Fruit fly (Drosophila melanogaster): ENCODE results near the gene CG8064.

CG8064 gene

dm6 chr3R:18244171-18245043, 39.1 kb upstream of the CG8064 start:
- TF ChIP-seq psq (GFP tag; optimal IDR thresholded peaks at IDR 0.05) (peak; percentile 91), Abd-B (GFP tag; optimal IDR thresholded peaks at IDR 0.05) (peak; percentile 16), sv (GFP tag; optimal IDR thresholded peaks at IDR 0.05) (no peak), jim (GFP tag; optimal IDR thresholded peaks at IDR 0.05) (no peak), HLH106 (tag; optimal IDR thresholded peaks at IDR 0.05) (peak; percentile 18), Mio (GFP tag; optimal IDR thresholded peaks at IDR 0.05) (no peak), fru (GFP tag; optimal IDR thresholded peaks at IDR 0.05) (peak; percentile 40), OdsH (GFP tag; optimal IDR thresholded peaks at IDR 0.05) (peak; percentile 22), Hr83 (GFP tag; optimal IDR thresholded peaks at IDR 0.05; ENCODE audit: poor library complexity, severe bottlenecking) (peak; percentile 86), Hnf4 (GFP tag; optimal IDR thresholded peaks at IDR 0.05) (peak; percentile 31), sage (GFP tag; optimal IDR thresholded peaks at IDR 0.05) (no peak), br (GFP tag; optimal IDR thresholded peaks at IDR 0.05) (peak; percentile 31), Dif (GFP tag; optimal IDR thresholded peaks at IDR 0.05; ENCODE audit: partially characterized antibody) (peak; percentile 97), brk (GFP tag; optimal IDR thresholded peaks at IDR 0.05) (no peak), Sp1 (GFP tag; optimal IDR thresholded peaks at IDR 0.05) (no peak), dmrt93B (GFP tag; optimal IDR thresholded peaks at IDR 0.05) (no peak), dsf (GFP tag; optimal IDR thresholded peaks at IDR 0.05; ENCODE audit: borderline replicate concordance) (no peak), CG32264 (GFP tag; optimal IDR thresholded peaks at IDR 0.05) (no peak), lola (GFP tag; optimal IDR thresholded peaks at IDR 0.05) (no peak), GATAd (GFP tag; optimal IDR thresholded peaks at IDR 0.05) (no peak), ey (GFP tag; optimal IDR thresholded peaks at IDR 0.05) (no peak), pan (optimal IDR thresholded peaks at IDR 0.05) (no peak), CrebA (GFP tag; optimal IDR thresholded peaks at IDR 0.05; ENCODE audit: borderline replicate concordance) (no peak), Vsx2 (GFP tag; optimal IDR thresholded peaks at IDR 0.05; ENCODE audit: partially characterized antibody) (no peak), woc (GFP tag; optimal IDR thresholded peaks at IDR 0.05) (peak; percentile 49), Dfd (GFP tag; optimal IDR thresholded peaks at IDR 0.05) (no peak), Myc (optimal IDR thresholded peaks at IDR 0.05) (no peak), N (GFP tag; optimal IDR thresholded peaks at IDR 0.05) (peak; percentile 70), rgr (GFP tag; optimal IDR thresholded peaks at IDR 0.05) (peak; percentile 33), Rel (GFP tag; optimal IDR thresholded peaks at IDR 0.05) (no peak), Rel (tag; optimal IDR thresholded peaks at IDR 0.05) (peak; percentile 91), foxo (GFP tag; optimal IDR thresholded peaks at IDR 0.05) (peak in 1 of 2 experiments; percentile 23), tai (GFP tag; optimal IDR thresholded peaks at IDR 0.05) (no peak), h (GFP tag; optimal IDR thresholded peaks at IDR 0.05) (peak; percentile 73), CG9705 (GFP tag; optimal IDR thresholded peaks at IDR 0.05) (no peak), Hr78 (GFP tag; optimal IDR thresholded peaks at IDR 0.05) (peak; percentile 36), dl (GFP tag; optimal IDR thresholded peaks at IDR 0.05; ENCODE audit: insufficient read depth in 1 of 2, partially characterized antibody in 2 of 2) (peak; percentile 94 to 97), Jra (GFP tag; optimal IDR thresholded peaks at IDR 0.05) (peak; percentile 16), usp (GFP tag; optimal IDR thresholded peaks at IDR 0.05) (no peak)

DNA sequence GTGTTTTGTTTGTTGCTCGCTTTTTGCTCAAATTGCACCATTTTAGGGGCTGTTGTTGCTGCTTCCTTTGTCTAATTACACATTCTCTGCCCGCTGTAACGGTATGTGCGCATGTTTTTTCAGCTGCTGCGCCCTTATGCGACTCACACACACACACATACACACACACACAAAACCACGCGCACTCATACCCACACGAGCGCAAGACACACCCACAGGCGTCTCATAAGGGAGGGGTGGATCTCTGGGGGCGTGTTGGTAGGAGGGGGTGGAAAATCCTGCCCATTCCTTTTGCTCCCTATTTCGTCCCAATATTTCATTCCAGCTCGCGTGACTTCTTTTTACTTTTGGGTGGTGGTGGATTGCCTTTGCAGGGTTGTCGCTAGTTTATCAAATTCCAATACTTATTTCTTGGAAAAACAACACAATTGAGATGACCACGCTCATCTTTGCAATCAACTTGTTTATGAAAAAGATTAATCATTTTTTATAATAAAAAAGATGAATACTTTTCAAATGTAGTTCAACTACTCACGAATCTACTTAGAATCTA, 38.3 kb upstream of the CG8064 start:
- TF ChIP-seq CG9705 (GFP tag; optimal IDR thresholded peaks at IDR 0.05) (no peak), dmrt93B (GFP tag; optimal IDR thresholded peaks at IDR 0.05) (no peak), br (GFP tag; optimal IDR thresholded peaks at IDR 0.05) (no peak), Vsx2 (GFP tag; optimal IDR thresholded peaks at IDR 0.05; ENCODE audit: partially characterized antibody) (no peak), Hr83 (GFP tag; optimal IDR thresholded peaks at IDR 0.05; ENCODE audit: poor library complexity, severe bottlenecking) (no peak), Dif (GFP tag; optimal IDR thresholded peaks at IDR 0.05; ENCODE audit: partially characterized antibody) (no peak), Rel (GFP tag; optimal IDR thresholded peaks at IDR 0.05) (no peak), Rel (tag; optimal IDR thresholded peaks at IDR 0.05) (no peak), Dfd (GFP tag; optimal IDR thresholded peaks at IDR 0.05) (no peak), sage (GFP tag; optimal IDR thresholded peaks at IDR 0.05) (no peak), HLH106 (tag; optimal IDR thresholded peaks at IDR 0.05) (no peak), GATAd (GFP tag; optimal IDR thresholded peaks at IDR 0.05) (no peak), h (GFP tag; optimal IDR thresholded peaks at IDR 0.05) (no peak), CG32264 (GFP tag; optimal IDR thresholded peaks at IDR 0.05) (no peak)

All from whole organism, wandering third instar larva.